Worm (Caenorhabditis elegans): Measurements from ENCODE around the gene mtrr-1.

ce11 chrII:9241610-9242009 is 44.2 kb upstream of the mtrr-1 start:
- no peak for TF ChIP-seq T22C8.4 (GFP tag; IDR thresholded peaks at IDR 0.05)
- no peak for TF ChIP-seq cog-1 (tag; optimal IDR thresholded peaks at IDR 0.05)
- no peak for TF ChIP-seq klf-2 (GFP tag; conservative IDR thresholded peaks at IDR 0.05)
- TF ChIP-seq tab-1 (GFP tag; IDR thresholded peaks at IDR 0.05), result no peak
- TF ChIP-seq flt-1 (GFP tag; IDR thresholded peaks at IDR 0.05), result no peak
- TF ChIP-seq med-1 (GFP tag; optimal IDR thresholded peaks at IDR 0.05; ENCODE audit: insufficient read depth), result no peak
- no peak for TF ChIP-seq ztf-23 (GFP tag; IDR thresholded peaks at IDR 0.05)
- TF ChIP-seq ref-1 (GFP tag; conservative IDR thresholded peaks at IDR 0.05), result no peak
